Worm (Caenorhabditis elegans) whole organism, L4 larva: ENCODE results near the gene F31E3.2.

Experiments
- F10B5.3 ChIP-seq: sonication (generic microtip); optimal IDR thresholded peaks from 2 replicates; lab custom pipeline; 2016; ENCODE audit warnings: mild to moderate bottlenecking, missing genetic modification characterization, missing compliant biosample characterization
- F26F4.8 ChIP-seq: fragments of 200-800 bp; sonication (Bioruptor generic); conservative IDR thresholded peaks from 2 replicates; pipeline ENCODE4 v1.3.6; 2022; ENCODE audit warnings: missing genetic modification characterization, missing compliant biosample characterization
- F37D6.2 ChIP-seq: sonication (generic microtip); optimal IDR thresholded peaks from 2 replicates; lab custom pipeline; 2016; ENCODE audit warnings: mild to moderate bottlenecking, missing genetic modification characterization, missing compliant biosample characterization
- F44E2.7 ChIP-seq: fragments of 200-800 bp; sonication (Bioruptor generic); IDR thresholded peaks from 2 replicates; pipeline ENCODE4 v2.1.2; 2022; ENCODE audit warnings: missing genetic modification characterization, missing compliant biosample characterization
- T26A8.4 ChIP-seq: fragments of 200-800 bp; sonication (Bioruptor generic); IDR thresholded peaks from 2 replicates; pipeline ENCODE4 v1.3.6; 2022; ENCODE audit warnings: missing genetic modification characterization, missing compliant biosample characterization
- Y48G9A.11 ChIP-seq: fragments of 200-800 bp; sonication (Bioruptor generic); IDR thresholded peaks from 2 replicates; pipeline ENCODE4 v1.3.6; 2022; ENCODE audit warnings: missing genetic modification reagents, missing genetic modification characterization, missing compliant biosample characterization
- Y5F2A.4 ChIP-seq: fragments of 200-800 bp; sonication (Bioruptor generic); optimal IDR thresholded peaks from 2 replicates; lab custom pipeline; 2018; ENCODE audit warnings: mild to moderate bottlenecking, missing genetic modification characterization, missing compliant biosample characterization
- Y75B8A.6 ChIP-seq: fragments of 200-800 bp; sonication (Bioruptor generic); IDR thresholded peaks from 2 replicates; pipeline ENCODE4 v1.3.6; 2022; ENCODE audit warnings: missing genetic modification reagents, missing genetic modification characterization, missing compliant biosample characterization
- ZK546.5 ChIP-seq, 2 experiments: sonication (generic microtip); optimal IDR thresholded peaks; 2 replicates each; lab custom pipeline; 2017; ENCODE audit warnings: missing biosample characterization in 2 of 2, missing genetic modification characterization in 2 of 2
- aha-1 ChIP-seq: fragments of 150-350 bp; peaks from one replicate; lab custom pipeline; 2014; ENCODE audit warnings: missing biosample characterization, missing genetic modification characterization
- ama-1 ChIP-seq: fragments of 150-350 bp; optimal IDR thresholded peaks from 2 replicates; lab custom pipeline; 2014; ENCODE audit warnings: inconsistent platforms, mixed read lengths
- arid-1 ChIP-seq: fragments of 200-800 bp; sonication (Bioruptor generic); conservative IDR thresholded peaks from 2 replicates; pipeline ENCODE4 v1.3.6; 2022; ENCODE audit warnings: missing genetic modification reagents, missing genetic modification characterization, missing compliant biosample characterization
- ceh-20 ChIP-seq: fragments of 200-800 bp; sonication (Bioruptor generic); IDR thresholded peaks from 2 replicates; pipeline ENCODE4 v1.3.6; 2022; ENCODE audit warnings: missing genetic modification reagents, missing genetic modification characterization, missing compliant biosample characterization
- ceh-32 ChIP-seq: sonication (generic microtip); optimal IDR thresholded peaks from 2 replicates; lab custom pipeline; 2016; ENCODE audit warnings: mild to moderate bottlenecking, missing genetic modification characterization, missing compliant biosample characterization; ENCODE audit not compliant: poor library complexity
- ceh-62 ChIP-seq: sonication (generic microtip); optimal IDR thresholded peaks from 2 replicates; lab custom pipeline; 2017; ENCODE audit warnings: missing biosample characterization, missing genetic modification characterization
- daf-16 ChIP-seq, 3 experiments: sonication (generic microtip); optimal IDR thresholded peaks; 2 replicates each; lab custom pipeline; 2016 to 2017; ENCODE audit warnings: missing genetic modification characterization in 3 of 3, missing genetic modification reagents in 3 of 3, mild to moderate bottlenecking in 2 of 3, missing compliant biosample characterization in 2 of 3, missing biosample characterization in 1 of 3, moderate library complexity in 1 of 3
- daf-19 ChIP-seq: fragments of 200-800 bp; sonication (Bioruptor generic); conservative IDR thresholded peaks from 2 replicates; pipeline ENCODE4 v1.3.6; 2022; ENCODE audit warnings: missing genetic modification characterization, missing compliant biosample characterization
- dmd-6 ChIP-seq: fragments of 200-800 bp; sonication (Bioruptor generic); IDR thresholded peaks from 2 replicates; pipeline ENCODE4 v1.3.6; 2022; ENCODE audit warnings: missing genetic modification reagents, missing genetic modification characterization, missing compliant biosample characterization
- dmd-9 ChIP-seq: fragments of 200-800 bp; sonication (Bioruptor generic); IDR thresholded peaks from 2 replicates; pipeline ENCODE4 v1.3.6; 2022; ENCODE audit warnings: missing genetic modification reagents, missing genetic modification characterization, missing compliant biosample characterization
- dpl-1 ChIP-seq: fragments of 150-350 bp; optimal IDR thresholded peaks from 2 replicates; lab custom pipeline; 2014; ENCODE audit warnings: missing biosample characterization, missing genetic modification reagents, missing genetic modification characterization
- dve-1 ChIP-seq: sonication (generic microtip); optimal IDR thresholded peaks from 2 replicates; lab custom pipeline; 2017; ENCODE audit warnings: antibody characterized with exemption, mild to moderate bottlenecking, missing genetic modification characterization, missing compliant biosample characterization; ENCODE audit not compliant: insufficient read depth
- gei-8 ChIP-seq: fragments of 200-800 bp; sonication (Bioruptor generic); optimal IDR thresholded peaks from 2 replicates; lab custom pipeline; 2018; ENCODE audit warnings: mild to moderate bottlenecking, missing genetic modification characterization, missing compliant biosample characterization
- hlh-11 ChIP-seq: fragments of 200-800 bp; sonication (Bioruptor generic); optimal IDR thresholded peaks from 2 replicates; lab custom pipeline; 2018; ENCODE audit warnings: mild to moderate bottlenecking, missing genetic modification characterization, missing compliant biosample characterization
- hlh-30 ChIP-seq: sonication (generic microtip); optimal IDR thresholded peaks from 2 replicates; lab custom pipeline; 2017; ENCODE audit warnings: antibody characterized with exemption, mild to moderate bottlenecking, missing genetic modification characterization, missing compliant biosample characterization; ENCODE audit not compliant: insufficient read depth
- lir-3 ChIP-seq: sonication (generic microtip); optimal IDR thresholded peaks from 2 replicates; lab custom pipeline; 2016; ENCODE audit warnings: mild to moderate bottlenecking, missing genetic modification characterization, missing compliant biosample characterization
- madf-5 ChIP-seq, 2 experiments: fragments of 200-800 bp; sonication (Bioruptor generic); IDR thresholded peaks; 2 replicates each; pipeline ENCODE4 v1.3.6; 2022; ENCODE audit warnings: missing compliant biosample characterization in 2 of 2, missing genetic modification characterization in 2 of 2
- mdl-1 ChIP-seq, 2 experiments: fragments of 150-350 bp in 1 of 2; sonication (generic microtip) in 1 of 2; optimal IDR thresholded peaks; 2 replicates each; lab custom pipeline; 2014 to 2017; ENCODE audit warnings: missing biosample characterization in 2 of 2, missing genetic modification characterization in 2 of 2
- mes-2 ChIP-seq: sonication (generic microtip); optimal IDR thresholded peaks from 2 replicates; lab custom pipeline; 2016; ENCODE audit warnings: missing genotype, mild to moderate bottlenecking, missing genetic modification characterization, missing compliant biosample characterization; ENCODE audit not compliant: poor library complexity, severe bottlenecking
- mxl-3 ChIP-seq: fragments of 200-800 bp; sonication (Bioruptor generic); optimal IDR thresholded peaks from 2 replicates; lab custom pipeline; 2018; ENCODE audit warnings: mild to moderate bottlenecking, missing genetic modification characterization, missing compliant biosample characterization
- nhr-11 ChIP-seq: fragments of 150-350 bp; optimal IDR thresholded peaks from 2 replicates; lab custom pipeline; 2014; ENCODE audit warnings: missing biosample characterization, missing genetic modification characterization
- nhr-28 ChIP-seq: fragments of 150-350 bp; optimal IDR thresholded peaks from 2 replicates; lab custom pipeline; 2014; ENCODE audit warnings: missing biosample characterization, missing genetic modification characterization
- nhr-6 ChIP-seq: fragments of 150-350 bp; optimal IDR thresholded peaks from 2 replicates; lab custom pipeline; 2014; ENCODE audit warnings: missing biosample characterization, missing genetic modification characterization
- nhr-76 ChIP-seq: fragments of 150-350 bp; optimal IDR thresholded peaks from 2 replicates; lab custom pipeline; 2014; ENCODE audit warnings: missing biosample characterization, missing genetic modification characterization
- nhr-77 ChIP-seq: fragments of 150-350 bp; optimal IDR thresholded peaks from 2 replicates; lab custom pipeline; 2014; ENCODE audit warnings: missing biosample characterization, missing genetic modification characterization
- php-3 ChIP-seq: fragments of 200-800 bp; sonication (Bioruptor generic); IDR thresholded peaks from 2 replicates; pipeline ENCODE4 v1.3.6; 2022; ENCODE audit warnings: missing genetic modification reagents, missing genetic modification characterization, missing compliant biosample characterization
- pqm-1 ChIP-seq: sonication (generic microtip); optimal IDR thresholded peaks from 2 replicates; lab custom pipeline; 2017; ENCODE audit warnings: missing biosample characterization, missing genetic modification characterization
- snpc-4 ChIP-seq: fragments of 150-350 bp; optimal IDR thresholded peaks from 2 replicates; lab custom pipeline; 2014; ENCODE audit warnings: missing biosample characterization, missing genetic modification characterization
- spr-3 ChIP-seq: fragments of 200-800 bp; sonication (Bioruptor generic); optimal IDR thresholded peaks from 2 replicates; lab custom pipeline; 2018; ENCODE audit warnings: mild to moderate bottlenecking, missing genetic modification characterization, missing compliant biosample characterization
- tag-97 ChIP-seq: fragments of 200-800 bp; sonication (Bioruptor generic); IDR thresholded peaks from 2 replicates; pipeline ENCODE4 v1.3.6; 2022; ENCODE audit warnings: missing genetic modification characterization, missing compliant biosample characterization
- unc-39 ChIP-seq: sonication (generic microtip); optimal IDR thresholded peaks from 2 replicates; lab custom pipeline; 2017; ENCODE audit warnings: missing biosample characterization, missing genetic modification characterization
- unc-62 ChIP-seq, 3 experiments: fragments of 150-350 bp in 1 of 3; sonication (generic microtip); optimal IDR thresholded peaks in 2 of 3; peaks in 1 of 3; 1 replicate in 1 of 3; 2 replicates in 2 of 3; lab custom pipeline; 2014 to 2017; ENCODE audit warnings: missing biosample characterization in 3 of 3, missing genetic modification characterization in 3 of 3, missing genetic modification reagents in 3 of 3, missing genotype in 1 of 3
- vab-7 ChIP-seq: fragments of 200-800 bp; sonication (Bioruptor generic); IDR thresholded peaks from 2 replicates; pipeline ENCODE4 v1.3.6; 2022; ENCODE audit warnings: missing genetic modification reagents, missing genetic modification characterization, missing compliant biosample characterization
- zfp-2 ChIP-seq: sonication (generic microtip); optimal IDR thresholded peaks from 2 replicates; lab custom pipeline; 2016; ENCODE audit warnings: mild to moderate bottlenecking, missing genetic modification characterization, missing compliant biosample characterization
- zfp-3 ChIP-seq: fragments of 200-800 bp; sonication (Bioruptor generic); conservative IDR thresholded peaks from 2 replicates; pipeline ENCODE4 v1.3.6; 2022; ENCODE audit warnings: missing genetic modification reagents, missing genetic modification characterization, missing compliant biosample characterization
- zip-2 ChIP-seq: fragments of 150-350 bp; optimal IDR thresholded peaks from 2 replicates; lab custom pipeline; 2014; ENCODE audit warnings: missing biosample characterization, missing genetic modification characterization
- ztf-7 ChIP-seq: fragments of 150-350 bp; optimal IDR thresholded peaks from 2 replicates; lab custom pipeline; 2014; ENCODE audit warnings: missing biosample characterization, missing genetic modification characterization

F31E3.2 gene

DNA sequence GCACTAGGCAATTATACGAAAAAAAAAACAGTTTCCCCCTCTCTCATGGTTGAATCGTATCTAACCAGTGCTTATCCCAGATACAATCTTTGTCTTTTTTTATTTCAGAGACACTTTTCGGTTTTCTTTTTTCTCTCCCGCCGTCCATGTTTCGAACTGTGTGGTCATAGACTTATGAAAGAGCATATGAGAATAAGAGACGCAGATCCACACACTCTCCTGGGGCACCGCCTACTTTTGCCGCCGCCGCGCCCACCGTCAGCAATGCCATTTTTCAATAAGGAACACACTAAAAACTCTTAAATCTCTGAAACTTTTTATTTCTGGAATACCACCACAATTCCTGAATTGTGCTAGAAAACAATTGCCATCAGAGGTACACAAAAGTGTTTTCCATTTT, 16.1 kb downstream of the F31E3.2 start, which contains the start of gene prk-1:
prk-1 (plus strand) TSS at position 269 of the 400 bp plus-strand sequence.
- TF ChIP-seq hlh-11 (tag; lab: Kevin White, UChicago) (peak; percentile 12), ama-1 (no peak), ztf-7 (tag; lab: Kevin White, UChicago) (no peak), T26A8.4 (GFP tag; lab: Robert Waterston, UW) (peak; percentile 55; the same call in 1 of the 2 replicates), F44E2.7 (GFP tag; lab: Robert Waterston, UW) (no peak), daf-19 (GFP tag; lab: Robert Waterston, UW) (no peak), mes-2 (tag; lab: Kevin White, UChicago) (peak; percentile 2), unc-62 (GFP tag; optimal IDR thresholded peaks at IDR 0.05 in 1 of 2; lab: Kevin White, UChicago) (no peak), unc-62 (tag; optimal IDR thresholded peaks at IDR 0.05; lab: Kevin White, UChicago) (no peak), snpc-4 (tag; lab: Kevin White, UChicago) (no peak), nhr-28 (tag; lab: Kevin White, UChicago) (peak; percentile 7), ceh-20 (no peak), zfp-3 (GFP tag; lab: Robert Waterston, UW) (no peak), nhr-11 (tag; lab: Kevin White, UChicago) (no peak), mxl-3 (GFP tag; lab: Kevin White, UChicago) (no peak), F10B5.3 (tag; lab: Kevin White, UChicago) (no peak)

ce11 chrIII:6991465-6991864, 17.7 kb downstream of the F31E3.2 start:
- TF ChIP-seq hlh-30 (tag; lab: Kevin White, UChicago) (peak; percentile 30), F37D6.2 (no peak), lir-3 (no peak), nhr-28 (tag; lab: Kevin White, UChicago) (peak; percentile 73), php-3 (peak; percentile 24; the same call in 1 of the 2 replicates), mdl-1 (tag; optimal IDR thresholded peaks at IDR 0.05; lab: Kevin White, UChicago) (peak in 1 of 2 experiments; percentile 16), dpl-1 (no peak), pqm-1 (tag; lab: Kevin White, UChicago) (peak; percentile 87), dve-1 (tag; lab: Kevin White, UChicago) (peak; percentile 71), dmd-9 (no peak), hlh-11 (tag; lab: Kevin White, UChicago) (peak; percentile 74), dmd-6 (GFP tag; lab: Robert Waterston, UW) (peak; percentile 66), Y5F2A.4 (GFP tag; lab: Kevin White, UChicago) (no peak), nhr-77 (peak; percentile 47), F26F4.8 (GFP tag; lab: Robert Waterston, UW) (no peak), daf-16 (GFP tag; optimal IDR thresholded peaks at IDR 0.05; lab: Kevin White, UChicago) (peak in 1 of 2 experiments; percentile 1), daf-16 (tag; optimal IDR thresholded peaks at IDR 0.05; lab: Kevin White, UChicago) (peak; percentile 80)

DNA sequence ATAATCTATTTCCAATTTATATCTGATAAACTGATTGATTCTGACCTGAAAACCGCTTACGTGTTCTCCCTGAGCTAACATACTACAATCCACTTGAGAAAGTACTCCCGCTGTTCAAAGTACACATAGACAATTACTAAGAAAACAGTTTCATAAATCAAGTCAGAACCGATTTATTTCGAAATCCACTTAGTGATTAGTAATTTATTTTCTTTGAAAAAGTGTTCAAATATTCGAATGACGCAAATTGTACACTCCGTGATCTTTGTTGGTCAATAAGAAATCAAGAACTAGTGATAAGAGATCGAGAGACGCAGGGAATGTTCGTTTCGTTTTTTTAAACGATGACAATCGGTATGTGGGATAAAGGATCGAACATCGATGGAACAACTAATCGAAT, 18.7 kb downstream of the F31E3.2 start:
- no peak for TF ChIP-seq ceh-32 (tag; lab: Kevin White, UChicago)
- no peak for TF ChIP-seq nhr-76
- TF ChIP-seq zip-2 (tag; lab: Kevin White, UChicago): no peak
- TF ChIP-seq ZK546.5 (tag; optimal IDR thresholded peaks at IDR 0.05; lab: Kevin White, UChicago): no peak
- TF ChIP-seq arid-1 (GFP tag; lab: Robert Waterston, UW): no peak
- TF ChIP-seq nhr-6: no peak
- no peak for TF ChIP-seq gei-8
- no peak for TF ChIP-seq unc-39 (tag; lab: Kevin White, UChicago)
- TF ChIP-seq T26A8.4 (GFP tag; lab: Robert Waterston, UW): no peak
- no peak for TF ChIP-seq F37D6.2
- TF ChIP-seq ceh-20: no peak
- TF ChIP-seq F26F4.8 (GFP tag; lab: Robert Waterston, UW): no peak
- no peak for TF ChIP-seq ceh-62 (tag; lab: Kevin White, UChicago)
- no peak for TF ChIP-seq vab-7 (GFP tag; lab: Robert Waterston, UW)
- no peak for TF ChIP-seq nhr-28 (tag; lab: Kevin White, UChicago)
- TF ChIP-seq madf-5 (GFP tag; IDR thresholded peaks at IDR 0.05; lab: Robert Waterston, UW): no peak
- TF ChIP-seq ama-1: no peak
- TF ChIP-seq dve-1 (tag; lab: Kevin White, UChicago): peak; percentile 56
- TF ChIP-seq hlh-11 (tag; lab: Kevin White, UChicago): peak; percentile 37
- TF ChIP-seq aha-1 (tag; lab: Kevin White, UChicago): peak; percentile 93
- TF ChIP-seq spr-3 (GFP tag; lab: Kevin White, UChicago): no peak
- no peak for TF ChIP-seq tag-97 (GFP tag; lab: Robert Waterston, UW)
- no peak for TF ChIP-seq Y75B8A.6 (GFP tag; lab: Robert Waterston, UW)
- TF ChIP-seq daf-19 (GFP tag; lab: Robert Waterston, UW): no peak
- TF ChIP-seq zfp-2: no peak
- TF ChIP-seq Y48G9A.11 (GFP tag; lab: Robert Waterston, UW): no peak
- TF ChIP-seq dpl-1: no peak
